Worm (Caenorhabditis elegans) whole organism, L4 larva: ENCODE measurements around the gene oac-54.

Experiments
- T26A8.4 ChIP-seq: fragments of 200-800 bp; sonication (Bioruptor generic); IDR thresholded peaks from 2 replicates; pipeline ENCODE4 v1.3.6; 2022; ENCODE audit warnings: missing genetic modification characterization, missing compliant biosample characterization
- aly-2 ChIP-seq: sonication (generic microtip); optimal IDR thresholded peaks from 2 replicates; lab custom pipeline; 2018; ENCODE audit warnings: missing biosample characterization, missing genetic modification characterization
- egl-27 ChIP-seq: sonication (generic microtip); optimal IDR thresholded peaks from 3 replicates; lab custom pipeline; 2017; ENCODE audit warnings: missing biosample characterization, missing genetic modification reagents, missing genetic modification characterization
- nhr-25 ChIP-seq: sonication (generic microtip); optimal IDR thresholded peaks from 2 replicates; lab custom pipeline; 2017; ENCODE audit warnings: missing genetic modification characterization, mild to moderate bottlenecking, missing compliant biosample characterization, antibody characterized with exemption, moderate library complexity, borderline replicate concordance; ENCODE audit not compliant: insufficient read depth
- nhr-28 ChIP-seq: fragments of 150-350 bp; optimal IDR thresholded peaks from 2 replicates; lab custom pipeline; 2014; ENCODE audit warnings: missing biosample characterization, missing genetic modification characterization
- skn-1 ChIP-seq: fragments of 150-350 bp; optimal IDR thresholded peaks from 2 replicates; lab custom pipeline; 2014; ENCODE audit warnings: missing biosample characterization, missing genetic modification characterization

- no peak for TF ChIP-seq nhr-28 (tag; lab: Kevin White, UChicago)
- TF ChIP-seq egl-27 (tag; lab: Kevin White, UChicago), result no peak
- no peak for TF ChIP-seq aly-2 (tag; lab: Kevin White, UChicago)
- TF ChIP-seq skn-1 (tag; lab: Kevin White, UChicago), result no peak
- no peak for TF ChIP-seq T26A8.4 (GFP tag; lab: Robert Waterston, UW)
- TF ChIP-seq nhr-25 (tag; lab: Kevin White, UChicago), result no peak
These were observed 30.5 kb downstream of the oac-54 start, which contains the start of gene sym-2 for ce11 chrII:9188380-9188779.
